Fruit fly (Drosophila melanogaster) whole organism: ENCODE results near the gene RIOK1.

Experiments used
- pan ChIP-seq: fragments of >200 bp; optimal IDR thresholded peaks from 2 replicates; lab custom pipeline; 2017
- psq ChIP-seq: fragments of >200 bp; optimal IDR thresholded peaks from 2 replicates; lab custom pipeline; 2017
- usp ChIP-seq: fragments of >200 bp; optimal IDR thresholded peaks from 2 replicates; lab custom pipeline; 2017; ENCODE audit warnings: missing biosample characterization, missing genetic modification characterization, mixed read lengths

- TF ChIP-seq usp (GFP tag; lab: Kevin White, UChicago): no peak
- TF ChIP-seq pan (lab: Kevin White, UChicago): no peak
- no peak for TF ChIP-seq psq (lab: Kevin White, UChicago)
These were observed 48.2 kb upstream of the RIOK1 start, which contains the start of gene Dph1 for dm6 chr3L:11696294-11697116.
